Fruit fly (Drosophila melanogaster) whole organism, pupa: ENCODE data around the gene Clamp.

Experiments used
- CG12605 ChIP-seq: fragments of 200-800 bp; sonication (Bioruptor generic); IDR thresholded peaks from 2 replicates; pipeline ENCODE4 v1.3.6; 2022; ENCODE audit warnings: missing biosample characterization, missing genetic modification characterization
- CG32121 ChIP-seq: fragments of 200-800 bp; sonication (Bioruptor generic); IDR thresholded peaks from 2 replicates; pipeline ENCODE4 v1.3.6; 2022; ENCODE audit warnings: missing biosample characterization, missing genetic modification characterization
- Ets98B ChIP-seq: fragments of 200-800 bp; sonication (Bioruptor generic); IDR thresholded peaks from 2 replicates; pipeline ENCODE4 v1.3.6; 2022; ENCODE audit warnings: missing biosample characterization, missing genetic modification characterization
- Pif1A ChIP-seq: fragments of 200-800 bp; sonication (Bioruptor generic); optimal IDR thresholded peaks from 3 replicates; lab custom pipeline; 2016; ENCODE audit warnings: missing biosample characterization, missing genetic modification characterization
- gl ChIP-seq: fragments of 200-800 bp; sonication (Bioruptor generic); optimal IDR thresholded peaks from 2 replicates; lab custom pipeline; 2018; ENCODE audit warnings: missing biosample characterization, mild to moderate bottlenecking, missing genetic modification characterization

DNA sequence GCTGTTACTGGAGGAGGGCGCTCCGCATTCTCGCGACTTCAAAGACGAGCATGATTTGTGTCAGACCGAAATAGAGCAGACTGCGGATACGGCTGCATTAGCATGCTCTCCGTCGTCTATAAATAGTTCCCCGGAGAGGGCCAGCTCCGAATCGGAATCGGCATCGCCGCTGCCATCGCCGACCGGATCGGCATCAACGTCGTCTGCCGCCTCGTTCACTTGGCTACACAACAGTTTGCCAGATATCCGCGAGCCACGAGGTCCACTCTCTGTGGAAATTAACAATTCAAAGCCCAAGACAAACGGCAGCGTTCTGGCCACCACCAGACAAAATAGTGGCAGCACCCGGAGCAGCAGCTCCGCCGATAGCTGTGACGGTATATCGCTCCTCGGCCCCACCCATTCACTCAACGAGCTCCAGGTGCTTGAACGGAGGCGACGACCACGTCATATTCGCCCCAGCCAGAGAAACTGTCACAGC is 26.2 kb downstream of the Clamp start:
- TF ChIP-seq Pif1A (GFP tag; lab: Kevin White, UChicago) (no peak), gl (no peak), CG32121 (no peak), Ets98B (GFP tag; lab: Robert Waterston, UW) (no peak), CG12605 (GFP tag; lab: Robert Waterston, UW) (no peak)
